Fruit fly (Drosophila melanogaster) whole organism, prepupa: ENCODE results near the gene CG7059.

Source experiments
- CG10669 ChIP-seq: fragments of 200-800 bp; sonication (Bioruptor generic); optimal IDR thresholded peaks from 3 replicates; lab custom pipeline; 2018; ENCODE audit warnings: missing biosample characterization, mild to moderate bottlenecking, missing genetic modification characterization, moderate library complexity
- CG11762 ChIP-seq: fragments of 200-800 bp; sonication (Bioruptor generic); optimal IDR thresholded peaks from 3 replicates; lab custom pipeline; 2016; ENCODE audit warnings: missing biosample characterization, missing genetic modification characterization; ENCODE audit not compliant: insufficient read depth
- CG31627 ChIP-seq: fragments of 200-800 bp; sonication (Bioruptor generic); optimal IDR thresholded peaks from 3 replicates; lab custom pipeline; 2016; ENCODE audit warnings: missing biosample characterization, missing genetic modification characterization
- CG3919 ChIP-seq: fragments of 200-800 bp; sonication (Bioruptor generic); optimal IDR thresholded peaks from 3 replicates; lab custom pipeline; 2016; ENCODE audit warnings: missing biosample characterization, missing genetic modification characterization
- CG6163 ChIP-seq: fragments of 200-800 bp; sonication (Bioruptor generic); IDR thresholded peaks from 3 replicates; pipeline ENCODE4 v1.3.6; 2022; ENCODE audit warnings: missing biosample characterization, missing genetic modification characterization
- CG6854 ChIP-seq: fragments of 200-800 bp; sonication (Bioruptor generic); optimal IDR thresholded peaks from 2 replicates; lab custom pipeline; 2017; ENCODE audit warnings: missing biosample characterization, mild to moderate bottlenecking, missing genetic modification characterization
- CG8319 ChIP-seq: fragments of 200-800 bp; sonication (Bioruptor generic); optimal IDR thresholded peaks from 3 replicates; lab custom pipeline; 2016; ENCODE audit warnings: missing biosample characterization, missing genetic modification characterization
- Met ChIP-seq: fragments of 200-800 bp; sonication (Bioruptor generic); optimal IDR thresholded peaks from 3 replicates; lab custom pipeline; 2016; ENCODE audit warnings: missing biosample characterization, missing genetic modification characterization
- Smox ChIP-seq: fragments of 200-800 bp; sonication (Bioruptor generic); optimal IDR thresholded peaks from 3 replicates; lab custom pipeline; 2016; ENCODE audit warnings: missing biosample characterization, missing genetic modification characterization
- Sox14 ChIP-seq: fragments of 200-800 bp; sonication (Bioruptor generic); optimal IDR thresholded peaks from 3 replicates; lab custom pipeline; 2016; ENCODE audit warnings: missing biosample characterization, missing genetic modification characterization
- Sox15 ChIP-seq: fragments of 200-800 bp; sonication (Bioruptor generic); optimal IDR thresholded peaks from 3 replicates; lab custom pipeline; 2016; ENCODE audit warnings: missing biosample characterization, missing genetic modification characterization
- dsx ChIP-seq: fragments of 200-800 bp; optimal IDR thresholded peaks from 3 replicates; lab custom pipeline; 2019; ENCODE audit warnings: missing biosample characterization, mild to moderate bottlenecking, missing genetic modification characterization, moderate library complexity; ENCODE audit not compliant: poor library complexity, severe bottlenecking
- eg ChIP-seq: fragments of 200-800 bp; sonication (Bioruptor generic); IDR thresholded peaks from 3 replicates; pipeline ENCODE4 v1.3.6; 2022; ENCODE audit warnings: missing biosample characterization, missing genetic modification characterization
- lz ChIP-seq: fragments of 200-800 bp; sonication (Bioruptor generic); optimal IDR thresholded peaks from 3 replicates; lab custom pipeline; 2016; ENCODE audit warnings: missing biosample characterization, missing genetic modification characterization

dm6 chr3R:22421618-22422017 lies 32.0 kb downstream of the CG7059 start:
- no peak for TF ChIP-seq CG6854 (GFP tag; lab: Kevin White, UChicago)
- TF ChIP-seq Sox14 (GFP tag; lab: Kevin White, UChicago): peak; percentile 75
- TF ChIP-seq CG31627 (GFP tag; lab: Kevin White, UChicago): peak; percentile 87
- TF ChIP-seq CG6163 (GFP tag; lab: Robert Waterston, UW): peak; percentile 86
- TF ChIP-seq Sox15: peak; percentile 47
- peak; percentile 74 for TF ChIP-seq CG3919 (GFP tag; lab: Kevin White, UChicago)
- no peak for TF ChIP-seq dsx (GFP tag; lab: Kevin White, UChicago)
- peak; percentile 23 for TF ChIP-seq CG10669 (GFP tag; lab: Kevin White, UChicago)
- peak; percentile 79 for TF ChIP-seq Smox (GFP tag; lab: Kevin White, UChicago)
- peak; percentile 84 for TF ChIP-seq Met (GFP tag; lab: Kevin White, UChicago)
- peak; percentile 88 for TF ChIP-seq eg (GFP tag; lab: Robert Waterston, UW)
- peak; percentile 61 for TF ChIP-seq CG8319
- peak; percentile 24 for TF ChIP-seq CG11762 (GFP tag; lab: Kevin White, UChicago)
- peak; percentile 82 for TF ChIP-seq lz (GFP tag; lab: Kevin White, UChicago)
